Fruit fly (Drosophila melanogaster) whole organism, embryonic: ENCODE data around the gene Nph.
A peak's percentile ranks its signal among the peaks of the same experiment; 100 is the strongest.

ENCODE experiments used
- B-H2 ChIP-seq: fragments of 200-800 bp; sonication (Bioruptor generic); optimal IDR thresholded peaks from 2 replicates; lab custom pipeline; 2018; ENCODE audit warnings: missing biosample characterization, mild to moderate bottlenecking, missing genetic modification characterization
- CG1024 ChIP-seq: fragments of 200-800 bp; sonication (Bioruptor generic); IDR thresholded peaks from 2 replicates; pipeline ENCODE4 v1.3.6; 2022; ENCODE audit warnings: missing biosample characterization, missing genetic modification characterization
- CG10959 ChIP-seq: fragments of 200-800 bp; sonication (Bioruptor generic); IDR thresholded peaks from 2 replicates; pipeline ENCODE4 v1.3.6; 2022; ENCODE audit warnings: missing biosample characterization, missing genetic modification characterization
- CG12391 ChIP-seq: fragments of 200-800 bp; sonication (Bioruptor generic); optimal IDR thresholded peaks from 3 replicates; lab custom pipeline; 2018; ENCODE audit warnings: missing biosample characterization, mild to moderate bottlenecking, missing genetic modification characterization, moderate library complexity
- CG12659 ChIP-seq: fragments of 200-800 bp; sonication (Bioruptor generic); optimal IDR thresholded peaks from 3 replicates; lab custom pipeline; 2017; ENCODE audit warnings: mild to moderate bottlenecking, missing biosample characterization, missing genetic modification reagents, missing genetic modification characterization
- CG14441 ChIP-seq: fragments of 200-800 bp; sonication (Bioruptor generic); IDR thresholded peaks from 2 replicates; pipeline ENCODE4 v1.3.6; 2022; ENCODE audit warnings: missing biosample characterization, missing genetic modification characterization
- CG14667 ChIP-seq: fragments of 200-800 bp; sonication (Bioruptor generic); IDR thresholded peaks from 2 replicates; pipeline ENCODE4 v1.3.6; 2022; ENCODE audit warnings: missing biosample characterization, missing genetic modification characterization
- CG15479 ChIP-seq: fragments of 200-800 bp; sonication (Bioruptor generic); optimal IDR thresholded peaks from 3 replicates; lab custom pipeline; 2019; ENCODE audit warnings: missing biosample characterization, mild to moderate bottlenecking, missing genetic modification characterization, moderate library complexity
- CG17829 ChIP-seq: fragments of 200-800 bp; optimal IDR thresholded peaks from 2 replicates; lab custom pipeline; 2019; ENCODE audit warnings: missing biosample characterization, mild to moderate bottlenecking, missing genetic modification characterization, moderate library complexity
- CG2116 ChIP-seq: fragments of 200-800 bp; sonication (Bioruptor generic); optimal IDR thresholded peaks from 3 replicates; lab custom pipeline; 2018; ENCODE audit warnings: missing biosample characterization, mild to moderate bottlenecking, missing genetic modification characterization
- CG2875 ChIP-seq: fragments of 200-800 bp; sonication (Bioruptor generic); optimal IDR thresholded peaks from 2 replicates; lab custom pipeline; 2017; ENCODE audit warnings: missing biosample characterization, mild to moderate bottlenecking, missing genetic modification characterization, missing genetic modification reagents
- CG31365 ChIP-seq: fragments of 200-800 bp; sonication (Bioruptor generic); optimal IDR thresholded peaks from 2 replicates; lab custom pipeline; 2018; ENCODE audit warnings: missing biosample characterization, mild to moderate bottlenecking, missing genetic modification characterization
- CG33213 ChIP-seq: fragments of 200-800 bp; sonication (Bioruptor generic); optimal IDR thresholded peaks from 3 replicates; lab custom pipeline; 2016; ENCODE audit warnings: missing biosample characterization, missing genetic modification characterization
- CG34376 ChIP-seq: fragments of 200-800 bp; sonication (Bioruptor generic); optimal IDR thresholded peaks from 2 replicates; lab custom pipeline; 2018; ENCODE audit warnings: missing biosample characterization, mild to moderate bottlenecking, missing genetic modification characterization
- CG4360 ChIP-seq: fragments of 200-800 bp; sonication (Bioruptor generic); IDR thresholded peaks from 2 replicates; pipeline ENCODE4 v1.3.6; 2022; ENCODE audit warnings: missing biosample characterization, missing genetic modification characterization
- CG5180 ChIP-seq: fragments of 200-800 bp; sonication (Bioruptor generic); optimal IDR thresholded peaks from 3 replicates; lab custom pipeline; 2017; ENCODE audit warnings: missing biosample characterization, missing genetic modification characterization, mild to moderate bottlenecking, moderate library complexity, missing genetic modification reagents
- CG5245 ChIP-seq: fragments of 200-800 bp; sonication (Bioruptor generic); optimal IDR thresholded peaks from 3 replicates; lab custom pipeline; 2016; ENCODE audit warnings: missing biosample characterization, missing genetic modification characterization
- CG7357 ChIP-seq: fragments of 200-800 bp; sonication (Bioruptor generic); IDR thresholded peaks from 3 replicates; pipeline ENCODE4 v1.3.6; 2022; ENCODE audit warnings: missing biosample characterization, missing genetic modification characterization
- CG8089 ChIP-seq: fragments of 200-800 bp; sonication (Bioruptor generic); optimal IDR thresholded peaks from 3 replicates; lab custom pipeline; 2016; ENCODE audit warnings: missing biosample characterization, missing genetic modification characterization
- CG8281 ChIP-seq: fragments of 200-800 bp; sonication (Bioruptor generic); optimal IDR thresholded peaks from 2 replicates; lab custom pipeline; 2018; ENCODE audit warnings: missing biosample characterization, mild to moderate bottlenecking, missing genetic modification characterization, moderate library complexity
- Dp ChIP-seq: fragments of 200-800 bp; sonication (Bioruptor generic); optimal IDR thresholded peaks from 2 replicates; lab custom pipeline; 2018; ENCODE audit warnings: missing biosample characterization, mild to moderate bottlenecking, missing genetic modification characterization, moderate library complexity
- HmgD ChIP-seq: fragments of 200-800 bp; sonication (Bioruptor generic); optimal IDR thresholded peaks from 3 replicates; lab custom pipeline; 2016; ENCODE audit warnings: missing biosample characterization, missing genetic modification characterization
- Hmx ChIP-seq: fragments of 200-800 bp; sonication (Bioruptor generic); optimal IDR thresholded peaks from 2 replicates; lab custom pipeline; 2016; ENCODE audit warnings: missing biosample characterization, missing genetic modification characterization
- Meics ChIP-seq: fragments of 200-800 bp; sonication (Bioruptor generic); optimal IDR thresholded peaks from 2 replicates; lab custom pipeline; 2017; ENCODE audit warnings: missing biosample characterization, mild to moderate bottlenecking, missing genetic modification characterization
- Mes4 ChIP-seq: fragments of 200-800 bp; sonication (Bioruptor generic); optimal IDR thresholded peaks from 2 replicates; lab custom pipeline; 2016; ENCODE audit warnings: missing biosample characterization, missing genetic modification characterization
- NC2α ChIP-seq: fragments of 200-800 bp; sonication (Bioruptor generic); optimal IDR thresholded peaks from 2 replicates; lab custom pipeline; 2016; ENCODE audit warnings: missing biosample characterization, missing genetic modification characterization
- Nf-YB ChIP-seq: fragments of 200-800 bp; sonication (Bioruptor generic); optimal IDR thresholded peaks from 3 replicates; lab custom pipeline; 2019; ENCODE audit warnings: missing biosample characterization, mild to moderate bottlenecking, missing genetic modification characterization, moderate library complexity
- NfI ChIP-seq: fragments of 200-800 bp; sonication (Bioruptor generic); optimal IDR thresholded peaks from 3 replicates; lab custom pipeline; 2018; ENCODE audit warnings: missing biosample characterization, mild to moderate bottlenecking, missing genetic modification characterization, moderate library complexity
- Rfx ChIP-seq: fragments of 200-800 bp; sonication (Bioruptor generic); IDR thresholded peaks from 2 replicates; pipeline ENCODE4 v1.3.6; 2022; ENCODE audit warnings: missing biosample characterization, missing genetic modification characterization
- Six4 ChIP-seq: fragments of 200-800 bp; sonication (Bioruptor generic); optimal IDR thresholded peaks from 2 replicates; lab custom pipeline; 2016; ENCODE audit warnings: missing biosample characterization, missing genetic modification characterization
- Sox102F ChIP-seq: fragments of 200-800 bp; sonication (Bioruptor generic); optimal IDR thresholded peaks from 2 replicates; lab custom pipeline; 2018; ENCODE audit warnings: missing biosample characterization, mild to moderate bottlenecking, missing genetic modification characterization, moderate library complexity
- Sry-δ ChIP-seq: fragments of 200-800 bp; sonication (Bioruptor generic); optimal IDR thresholded peaks from 2 replicates; lab custom pipeline; 2016; ENCODE audit warnings: missing biosample characterization, missing genetic modification characterization
- bcd ChIP-seq: fragments of 200-800 bp; sonication (Bioruptor generic); optimal IDR thresholded peaks from 2 replicates; lab custom pipeline; 2017; ENCODE audit warnings: missing biosample characterization, mild to moderate bottlenecking, missing genetic modification characterization
- crol ChIP-seq: fragments of 200-800 bp; sonication (Bioruptor generic); IDR thresholded peaks from 2 replicates; pipeline ENCODE4 v1.3.6; 2022; ENCODE audit warnings: missing biosample characterization, missing genetic modification characterization
- danr ChIP-seq: fragments of 200-800 bp; sonication (Bioruptor generic); IDR thresholded peaks from 2 replicates; pipeline ENCODE4 v1.3.6; 2022; ENCODE audit warnings: missing biosample characterization, missing genetic modification characterization
- dysf ChIP-seq: fragments of 200-800 bp; sonication (Bioruptor generic); IDR thresholded peaks from 3 replicates; pipeline ENCODE4 v1.3.6; 2022; ENCODE audit warnings: missing biosample characterization, missing genetic modification characterization
- fru ChIP-seq: fragments of >200 bp; optimal IDR thresholded peaks from 2 replicates; lab custom pipeline; 2017
- gcm ChIP-seq: fragments of 200-800 bp; sonication (Bioruptor generic); optimal IDR thresholded peaks from 2 replicates; lab custom pipeline; 2019; ENCODE audit warnings: missing biosample characterization, mild to moderate bottlenecking, missing genetic modification characterization, moderate library complexity
- grau ChIP-seq: fragments of 200-800 bp; optimal IDR thresholded peaks from 3 replicates; lab custom pipeline; 2019; ENCODE audit warnings: missing biosample characterization, mild to moderate bottlenecking, missing genetic modification characterization, moderate library complexity
- jing ChIP-seq: fragments of 200-800 bp; sonication (Bioruptor generic); optimal IDR thresholded peaks from 2 replicates; lab custom pipeline; 2018; ENCODE audit warnings: missing biosample characterization, mild to moderate bottlenecking, missing genetic modification characterization
- odd ChIP-seq: fragments of 200-800 bp; sonication (Bioruptor generic); optimal IDR thresholded peaks from 2 replicates; lab custom pipeline; 2017; ENCODE audit warnings: missing biosample characterization, mild to moderate bottlenecking, missing genetic modification characterization
- onecut ChIP-seq: fragments of 200-800 bp; sonication (Bioruptor generic); IDR thresholded peaks from 2 replicates; pipeline ENCODE4 v1.3.6; 2022; ENCODE audit warnings: missing biosample characterization, missing genetic modification characterization
- otp ChIP-seq: fragments of 200-800 bp; sonication (Bioruptor generic); IDR thresholded peaks from 3 replicates; pipeline ENCODE4, ENCODE4 v1.3.6; 2022; ENCODE audit warnings: missing biosample characterization, missing genetic modification characterization
- phol ChIP-seq: fragments of 200-800 bp; sonication (Bioruptor generic); optimal IDR thresholded peaks from 3 replicates; lab custom pipeline; 2018; ENCODE audit warnings: missing biosample characterization, mild to moderate bottlenecking, missing genetic modification characterization, moderate library complexity
- ro ChIP-seq: fragments of 200-800 bp; sonication (Bioruptor generic); IDR thresholded peaks from 2 replicates; pipeline ENCODE4 v1.3.6; 2022; ENCODE audit warnings: missing biosample characterization, missing genetic modification characterization
- sim ChIP-seq: fragments of 200-800 bp; sonication (Bioruptor generic); IDR thresholded peaks from 2 replicates; pipeline ENCODE4 v1.3.6; 2022; ENCODE audit warnings: missing biosample characterization, missing genetic modification characterization
- sna ChIP-seq: fragments of 200-800 bp; sonication (Bioruptor generic); IDR thresholded peaks from 2 replicates; pipeline ENCODE4 v1.3.6; 2022; ENCODE audit warnings: missing biosample characterization, missing genetic modification characterization; ENCODE audit not compliant: partially characterized antibody
- sug ChIP-seq: fragments of 200-800 bp; optimal IDR thresholded peaks from 2 replicates; lab custom pipeline; 2019; ENCODE audit warnings: missing biosample characterization, mild to moderate bottlenecking, missing genetic modification characterization, moderate library complexity
- tll ChIP-seq, 2 experiments: fragments of 200-800 bp in 1 of 2; fragments of >200 bp in 1 of 2; sonication (Bioruptor generic) in 1 of 2; optimal IDR thresholded peaks; 2 replicates each; lab custom pipeline; 2017 to 2019; ENCODE audit warnings: missing biosample characterization in 2 of 2, missing genetic modification characterization in 2 of 2, mild to moderate bottlenecking in 1 of 2, moderate library complexity in 1 of 2
- ttk ChIP-seq: fragments of 200-800 bp; sonication (Bioruptor generic); IDR thresholded peaks from 2 replicates; pipeline ENCODE4 v2.1.2; 2022; ENCODE audit warnings: missing biosample characterization, missing genetic modification characterization
- yki ChIP-seq: fragments of >200 bp; optimal IDR thresholded peaks from 3 replicates; lab custom pipeline; 2018
- zf30C ChIP-seq: fragments of 200-800 bp; sonication (Bioruptor generic); optimal IDR thresholded peaks from 3 replicates; lab custom pipeline; 2018; ENCODE audit warnings: missing biosample characterization, mild to moderate bottlenecking, missing genetic modification characterization
- zfh2 ChIP-seq: fragments of 200-800 bp; sonication (Bioruptor generic); optimal IDR thresholded peaks from 2 replicates; lab custom pipeline; 2016; ENCODE audit warnings: missing biosample characterization, missing genetic modification characterization

The Nph gene

dm6 chr3R:30004648-30005047 lies at the start of gene Nph, which contains the start of gene Nlp (continued):
- no peak for TF ChIP-seq zf30C (GFP tag; lab: Kevin White, UChicago)
- TF ChIP-seq ro, result no peak
- TF ChIP-seq CG34376 (GFP tag; lab: Kevin White, UChicago), result no peak
- no peak for TF ChIP-seq bcd (GFP tag; lab: Kevin White, UChicago)
- TF ChIP-seq CG12391 (tag; lab: Kevin White, UChicago), result peak; percentile 42
- peak; percentile 41; the same call in 1 of the 2 replicates for TF ChIP-seq onecut (GFP tag; lab: Robert Waterston, UW)
- no peak for TF ChIP-seq NC2α (GFP tag; lab: Kevin White, UChicago)
- TF ChIP-seq yki (lab: Kevin White, UChicago), result no peak
- TF ChIP-seq fru (lab: Kevin White, UChicago), result no peak
- TF ChIP-seq phol (tag; lab: Kevin White, UChicago), result peak; percentile 92
- no peak for TF ChIP-seq zfh2 (GFP tag; lab: Kevin White, UChicago)
- no peak for TF ChIP-seq Hmx (GFP tag; lab: Kevin White, UChicago)
- no peak for TF ChIP-seq danr (GFP tag; lab: Robert Waterston, UW)
- TF ChIP-seq Dp, result peak; percentile 34
- no peak for TF ChIP-seq otp
- TF ChIP-seq CG17829, result peak; percentile 80
- no peak for TF ChIP-seq CG14667 (GFP tag; lab: Robert Waterston, UW)
- TF ChIP-seq CG10959, result no peak
- peak; percentile 48 for TF ChIP-seq sug (tag; lab: Kevin White, UChicago)
- no peak for TF ChIP-seq CG5180 (GFP tag; lab: Kevin White, UChicago)
- TF ChIP-seq sna (GFP tag; lab: Robert Waterston, UW), result peak; percentile 94
- no peak for TF ChIP-seq tll (GFP tag; optimal IDR thresholded peaks at IDR 0.05; lab: Kevin White, UChicago)
- TF ChIP-seq NfI (GFP tag; lab: Kevin White, UChicago), result no peak
- no peak for TF ChIP-seq ttk (GFP tag; lab: Robert Waterston, UW)
- TF ChIP-seq sim (GFP tag; lab: Robert Waterston, UW), result no peak
- TF ChIP-seq CG8281 (tag; lab: Kevin White, UChicago), result no peak
- peak; percentile 29 for TF ChIP-seq B-H2 (GFP tag; lab: Kevin White, UChicago)
- TF ChIP-seq gcm (GFP tag; lab: Kevin White, UChicago), result no peak
- TF ChIP-seq dysf, result peak; percentile 22; the same call in 1 of the 3 replicates
- no peak for TF ChIP-seq odd (GFP tag; lab: Kevin White, UChicago)
- peak; percentile 48; the same call in 1 of the 2 replicates for TF ChIP-seq Rfx
- no peak for TF ChIP-seq CG5245
- no peak for TF ChIP-seq Sox102F (GFP tag; lab: Kevin White, UChicago)
- peak; percentile 93 for TF ChIP-seq CG2116
- TF ChIP-seq CG14441 (GFP tag; lab: Robert Waterston, UW), result no peak
- TF ChIP-seq CG2875, result no peak
- no peak for TF ChIP-seq Mes4 (GFP tag; lab: Kevin White, UChicago)
- TF ChIP-seq CG8089 (GFP tag; lab: Kevin White, UChicago), result no peak
- no peak for TF ChIP-seq CG31365 (tag; lab: Kevin White, UChicago)
- TF ChIP-seq jing, result no peak
- no peak for TF ChIP-seq CG4360 (GFP tag; lab: Robert Waterston, UW)
- peak; percentile 81 for TF ChIP-seq Sry-δ (GFP tag; lab: Kevin White, UChicago)
- no peak for TF ChIP-seq CG7357
- TF ChIP-seq crol, result no peak
- peak; percentile 19 for TF ChIP-seq CG33213 (GFP tag; lab: Kevin White, UChicago)
- TF ChIP-seq HmgD (GFP tag; lab: Kevin White, UChicago), result no peak
- peak; percentile 74 for TF ChIP-seq Meics (GFP tag; lab: Kevin White, UChicago)
- peak; percentile 65 for TF ChIP-seq CG12659 (GFP tag; lab: Kevin White, UChicago)
- no peak for TF ChIP-seq Six4
- TF ChIP-seq CG15479, result no peak
- TF ChIP-seq Nf-YB (GFP tag; lab: Kevin White, UChicago), result peak; percentile 12
- TF ChIP-seq CG1024 (GFP tag; lab: Robert Waterston, UW), result no peak
- TF ChIP-seq grau, result peak; percentile 35
